Fruit fly (Drosophila melanogaster): Measurements from ENCODE around the gene Fancd2.

Gene Fancd2

dm6 chr3R:20816008-20816407 lies at the start of gene Fancd2:
TSS of gene Fancd2 (minus strand) at chr3R:20816190.
- TF ChIP-seq h (optimal IDR thresholded peaks at IDR 0.05), result no peak
- no peak for TF ChIP-seq Sin3A (optimal IDR thresholded peaks at IDR 0.05)
- TF ChIP-seq psq (optimal IDR thresholded peaks at IDR 0.05), result no peak
- TF ChIP-seq Myc (optimal IDR thresholded peaks at IDR 0.05), result no peak
- TF ChIP-seq ttk (optimal IDR thresholded peaks at IDR 0.05), result no peak
- TF ChIP-seq insv (optimal IDR thresholded peaks at IDR 0.05), result no peak

- TF ChIP-seq ttk (optimal IDR thresholded peaks at IDR 0.05) (no peak), Sin3A (optimal IDR thresholded peaks at IDR 0.05) (no peak), h (optimal IDR thresholded peaks at IDR 0.05) (no peak), insv (optimal IDR thresholded peaks at IDR 0.05) (no peak), psq (optimal IDR thresholded peaks at IDR 0.05) (no peak), Myc (optimal IDR thresholded peaks at IDR 0.05) (no peak)
Observed at dm6 chr3R:20859845-20860244, 43.9 kb upstream of the Fancd2 start, which contains the start of gene Ir93a. TSS of gene Ir93a (minus strand) at chr3R:20859945.

- TF ChIP-seq psq (optimal IDR thresholded peaks at IDR 0.05) (no peak), Sin3A (optimal IDR thresholded peaks at IDR 0.05) (no peak), Myc (optimal IDR thresholded peaks at IDR 0.05) (no peak), h (optimal IDR thresholded peaks at IDR 0.05) (no peak), ttk (optimal IDR thresholded peaks at IDR 0.05) (no peak), insv (optimal IDR thresholded peaks at IDR 0.05) (no peak)
Observed at dm6 chr3R:20850395-20851039, 34.5 kb upstream of the Fancd2 start, which contains the start of gene RpS30. TSS of gene RpS30 (plus strand) at chr3R:20850516.

- no peak for TF ChIP-seq insv (optimal IDR thresholded peaks at IDR 0.05)
- TF ChIP-seq psq (optimal IDR thresholded peaks at IDR 0.05), result no peak
- no peak for TF ChIP-seq h (optimal IDR thresholded peaks at IDR 0.05)
- no peak for TF ChIP-seq Myc (optimal IDR thresholded peaks at IDR 0.05)
- no peak for TF ChIP-seq ttk (optimal IDR thresholded peaks at IDR 0.05)
- TF ChIP-seq Sin3A (optimal IDR thresholded peaks at IDR 0.05), result no peak
Observed at dm6 chr3R:20846768-20847167, 30.8 kb upstream of the Fancd2 start, which contains the start of gene CG15696. TSS of gene CG15696 (plus strand) at chr3R:20847068.

dm6 chr3R:20846316-20846715 lies 30.3 kb upstream of the Fancd2 start:
- no peak for TF ChIP-seq Myc (optimal IDR thresholded peaks at IDR 0.05)
- TF ChIP-seq insv (optimal IDR thresholded peaks at IDR 0.05), result no peak
- no peak for TF ChIP-seq ttk (optimal IDR thresholded peaks at IDR 0.05)
- no peak for TF ChIP-seq psq (optimal IDR thresholded peaks at IDR 0.05)
- no peak for TF ChIP-seq Sin3A (optimal IDR thresholded peaks at IDR 0.05)
- TF ChIP-seq h (optimal IDR thresholded peaks at IDR 0.05), result no peak

- TF ChIP-seq ttk (optimal IDR thresholded peaks at IDR 0.05) (no peak), h (optimal IDR thresholded peaks at IDR 0.05) (no peak), psq (optimal IDR thresholded peaks at IDR 0.05) (no peak), insv (optimal IDR thresholded peaks at IDR 0.05) (no peak), Sin3A (optimal IDR thresholded peaks at IDR 0.05) (no peak), Myc (optimal IDR thresholded peaks at IDR 0.05) (no peak)
Observed at dm6 chr3R:20845493-20845892, 29.5 kb upstream of the Fancd2 start.

dm6 chr3R:20841840-20842239 lies 25.9 kb upstream of the Fancd2 start, which contains the start of gene CG15695:
TSS of gene CG15695 (plus strand) at chr3R:20842140.
- no peak for TF ChIP-seq ttk (optimal IDR thresholded peaks at IDR 0.05)
- TF ChIP-seq Myc (optimal IDR thresholded peaks at IDR 0.05), result no peak
- no peak for TF ChIP-seq psq (optimal IDR thresholded peaks at IDR 0.05)
- no peak for TF ChIP-seq h (optimal IDR thresholded peaks at IDR 0.05)
- no peak for TF ChIP-seq Sin3A (optimal IDR thresholded peaks at IDR 0.05)
- no peak for TF ChIP-seq insv (optimal IDR thresholded peaks at IDR 0.05)

- no peak for TF ChIP-seq psq (optimal IDR thresholded peaks at IDR 0.05)
- no peak for TF ChIP-seq Sin3A (optimal IDR thresholded peaks at IDR 0.05)
Observed at dm6 chr3R:20838787-20839186, 22.8 kb upstream of the Fancd2 start.

- TF ChIP-seq Sin3A (optimal IDR thresholded peaks at IDR 0.05) (no peak), insv (optimal IDR thresholded peaks at IDR 0.05) (no peak), Myc (optimal IDR thresholded peaks at IDR 0.05) (no peak), psq (optimal IDR thresholded peaks at IDR 0.05) (no peak), h (optimal IDR thresholded peaks at IDR 0.05) (no peak), ttk (optimal IDR thresholded peaks at IDR 0.05) (no peak)
Observed at dm6 chr3R:20837242-20837664, 21.3 kb upstream of the Fancd2 start.

dm6 chr3R:20836257-20836856 lies 20.4 kb upstream of the Fancd2 start:
- TF ChIP-seq h (optimal IDR thresholded peaks at IDR 0.05), result no peak
- no peak for TF ChIP-seq Myc (optimal IDR thresholded peaks at IDR 0.05)
- TF ChIP-seq ttk (optimal IDR thresholded peaks at IDR 0.05), result no peak
- TF ChIP-seq insv (optimal IDR thresholded peaks at IDR 0.05), result no peak
- no peak for TF ChIP-seq psq (optimal IDR thresholded peaks at IDR 0.05)
- no peak for TF ChIP-seq Sin3A (optimal IDR thresholded peaks at IDR 0.05)

- TF ChIP-seq Sin3A (optimal IDR thresholded peaks at IDR 0.05), result no peak
- no peak for TF ChIP-seq h (optimal IDR thresholded peaks at IDR 0.05)
- TF ChIP-seq Myc (optimal IDR thresholded peaks at IDR 0.05), result no peak
- no peak for TF ChIP-seq insv (optimal IDR thresholded peaks at IDR 0.05)
- no peak for TF ChIP-seq psq (optimal IDR thresholded peaks at IDR 0.05)
- TF ChIP-seq ttk (optimal IDR thresholded peaks at IDR 0.05), result no peak
Observed at dm6 chr3R:20835531-20835930, 19.5 kb upstream of the Fancd2 start.

dm6 chr3R:20834770-20835183 lies 18.8 kb upstream of the Fancd2 start:
- TF ChIP-seq Myc (optimal IDR thresholded peaks at IDR 0.05) (no peak), ttk (optimal IDR thresholded peaks at IDR 0.05) (no peak), Sin3A (optimal IDR thresholded peaks at IDR 0.05) (no peak), h (optimal IDR thresholded peaks at IDR 0.05) (no peak), insv (optimal IDR thresholded peaks at IDR 0.05) (no peak), psq (optimal IDR thresholded peaks at IDR 0.05) (no peak)
